Fruit fly (Drosophila melanogaster) whole organism, embryonic: ENCODE data around the gene Tom40.

ENCODE experiments used
- Atf3 ChIP-seq: fragments of 200-800 bp; sonication (Bioruptor generic); optimal IDR thresholded peaks from 3 replicates; lab custom pipeline; 2016; ENCODE audit warnings: missing biosample characterization, missing genetic modification characterization
- Atf6 ChIP-seq: fragments of 200-800 bp; sonication (Bioruptor generic); IDR thresholded peaks from 2 replicates; pipeline ENCODE4 v1.3.6; 2022; ENCODE audit warnings: missing biosample characterization, missing genetic modification characterization
- CG10543 ChIP-seq: fragments of 200-800 bp; sonication (Bioruptor generic); optimal IDR thresholded peaks from 3 replicates; lab custom pipeline; 2017; ENCODE audit warnings: missing biosample characterization, mild to moderate bottlenecking, missing genetic modification characterization, moderate library complexity
- CG11504 ChIP-seq: fragments of 200-800 bp; sonication (Bioruptor generic); optimal IDR thresholded peaks from 3 replicates; lab custom pipeline; 2019; ENCODE audit warnings: missing biosample characterization, mild to moderate bottlenecking, missing genetic modification characterization, moderate library complexity
- CG12391 ChIP-seq: fragments of 200-800 bp; sonication (Bioruptor generic); optimal IDR thresholded peaks from 3 replicates; lab custom pipeline; 2018; ENCODE audit warnings: missing biosample characterization, mild to moderate bottlenecking, missing genetic modification characterization, moderate library complexity
- CG12769 ChIP-seq: fragments of 200-800 bp; sonication (Bioruptor generic); optimal IDR thresholded peaks from 2 replicates; lab custom pipeline; 2019; ENCODE audit warnings: missing biosample characterization, mild to moderate bottlenecking, missing genetic modification characterization, moderate library complexity
- CG14014 ChIP-seq: fragments of 200-800 bp; sonication (Bioruptor generic); IDR thresholded peaks from 2 replicates; pipeline ENCODE4 v1.3.6; 2022; ENCODE audit warnings: missing biosample characterization, missing genetic modification characterization
- CG14441 ChIP-seq: fragments of 200-800 bp; sonication (Bioruptor generic); IDR thresholded peaks from 2 replicates; pipeline ENCODE4 v1.3.6; 2022; ENCODE audit warnings: missing biosample characterization, missing genetic modification characterization
- CG14667 ChIP-seq: fragments of 200-800 bp; sonication (Bioruptor generic); IDR thresholded peaks from 2 replicates; pipeline ENCODE4 v1.3.6; 2022; ENCODE audit warnings: missing biosample characterization, missing genetic modification characterization
- CG15269 ChIP-seq: fragments of 200-800 bp; sonication (Bioruptor generic); optimal IDR thresholded peaks from 2 replicates; lab custom pipeline; 2018; ENCODE audit warnings: missing biosample characterization, mild to moderate bottlenecking, missing genetic modification characterization, moderate library complexity
- CG16863 ChIP-seq: fragments of 200-800 bp; sonication (Bioruptor generic); optimal IDR thresholded peaks from 3 replicates; lab custom pipeline; 2016; ENCODE audit warnings: missing biosample characterization, missing genetic modification characterization
- CG2120 ChIP-seq: fragments of 200-800 bp; sonication (Bioruptor generic); optimal IDR thresholded peaks from 3 replicates; lab custom pipeline; 2016; ENCODE audit warnings: missing biosample characterization, missing genetic modification characterization
- CG32532 ChIP-seq: fragments of 200-800 bp; sonication (Bioruptor generic); IDR thresholded peaks from 2 replicates; pipeline ENCODE4 v1.3.6; 2022; ENCODE audit warnings: missing biosample characterization, missing genetic modification characterization
- CG3847 ChIP-seq: fragments of 200-800 bp; sonication (Bioruptor generic); IDR thresholded peaks from 2 replicates; pipeline ENCODE4 v1.3.6; 2022; ENCODE audit warnings: missing biosample characterization, missing genetic modification characterization
- CG4360 ChIP-seq: fragments of 200-800 bp; sonication (Bioruptor generic); IDR thresholded peaks from 2 replicates; pipeline ENCODE4 v1.3.6; 2022; ENCODE audit warnings: missing biosample characterization, missing genetic modification characterization
- CG4730 ChIP-seq: fragments of 200-800 bp; sonication (Bioruptor generic); IDR thresholded peaks from 2 replicates; pipeline ENCODE4 v1.3.6; 2022; ENCODE audit warnings: missing biosample characterization, missing genetic modification characterization
- CG6654 ChIP-seq: fragments of 200-800 bp; sonication (Bioruptor generic); optimal IDR thresholded peaks from 2 replicates; lab custom pipeline; 2017; ENCODE audit warnings: missing biosample characterization, mild to moderate bottlenecking, missing genetic modification characterization
- CG7271 ChIP-seq: fragments of 200-800 bp; sonication (Bioruptor generic); optimal IDR thresholded peaks from 2 replicates; lab custom pipeline; 2018; ENCODE audit warnings: missing biosample characterization, mild to moderate bottlenecking, missing genetic modification characterization, moderate library complexity
- CG8290 ChIP-seq, 3 experiments: fragments of 200-800 bp; sonication (Bioruptor generic); optimal IDR thresholded peaks; 2 replicates each; lab custom pipeline; 2016 to 2019; ENCODE audit warnings: missing biosample characterization in 3 of 3, missing genetic modification characterization in 3 of 3, mild to moderate bottlenecking in 2 of 3, moderate library complexity in 1 of 3
- Chrac-16 ChIP-seq: fragments of 200-800 bp; sonication (Bioruptor generic); optimal IDR thresholded peaks from 3 replicates; lab custom pipeline; 2016; ENCODE audit warnings: missing biosample characterization, missing genetic modification characterization
- Dad ChIP-seq: fragments of 200-800 bp; sonication (Bioruptor generic); optimal IDR thresholded peaks from 3 replicates; lab custom pipeline; 2016; ENCODE audit warnings: missing biosample characterization, missing genetic modification characterization
- Ets65A ChIP-seq: fragments of 200-800 bp; sonication (Bioruptor generic); peaks from one replicate; lab custom pipeline; 2016; ENCODE audit warnings: missing biosample characterization, missing genetic modification characterization
- Hmx ChIP-seq: fragments of 200-800 bp; sonication (Bioruptor generic); optimal IDR thresholded peaks from 2 replicates; lab custom pipeline; 2016; ENCODE audit warnings: missing biosample characterization, missing genetic modification characterization
- Lhr ChIP-seq: fragments of 200-800 bp; sonication (Bioruptor generic); optimal IDR thresholded peaks from 3 replicates; lab custom pipeline; 2017; ENCODE audit warnings: mild to moderate bottlenecking, missing biosample characterization, missing genetic modification reagents, missing genetic modification characterization
- Mad ChIP-seq: fragments of 200-800 bp; sonication (Bioruptor generic); optimal IDR thresholded peaks from 2 replicates; lab custom pipeline; 2016; ENCODE audit warnings: missing biosample characterization, missing genetic modification characterization
- Oli ChIP-seq: fragments of 200-800 bp; sonication (Bioruptor generic); optimal IDR thresholded peaks from 2 replicates; lab custom pipeline; 2018; ENCODE audit warnings: missing biosample characterization, mild to moderate bottlenecking, missing genetic modification characterization, moderate library complexity
- Opbp ChIP-seq: fragments of 200-800 bp; sonication (Bioruptor generic); IDR thresholded peaks from 3 replicates; pipeline ENCODE4 v1.3.6; 2022; ENCODE audit warnings: missing biosample characterization, missing genetic modification characterization; ENCODE audit not compliant: partially characterized antibody
- Pdp1 ChIP-seq, 2 experiments: fragments of 200-800 bp; sonication (Bioruptor generic); optimal IDR thresholded peaks; 3 replicates each; lab custom pipeline; 2016; ENCODE audit warnings: missing biosample characterization in 2 of 2, missing genetic modification characterization in 2 of 2, mild to moderate bottlenecking in 1 of 2, moderate library complexity in 1 of 2
- Six4 ChIP-seq: fragments of 200-800 bp; sonication (Bioruptor generic); optimal IDR thresholded peaks from 2 replicates; lab custom pipeline; 2016; ENCODE audit warnings: missing biosample characterization, missing genetic modification characterization
- Sox102F ChIP-seq: fragments of 200-800 bp; sonication (Bioruptor generic); optimal IDR thresholded peaks from 2 replicates; lab custom pipeline; 2018; ENCODE audit warnings: missing biosample characterization, mild to moderate bottlenecking, missing genetic modification characterization, moderate library complexity
- Trl ChIP-seq, 3 experiments: fragments of >200 bp in 2 of 3; fragments of 200-800 bp in 1 of 3; sonication (Bioruptor generic) in 1 of 3; optimal IDR thresholded peaks; 2 replicates in 1 of 3; 3 replicates in 2 of 3; lab custom pipeline; 2016 to 2017; ENCODE audit warnings: missing biosample characterization in 1 of 3, missing genetic modification characterization in 1 of 3
- abd-A ChIP-seq: fragments of 200-800 bp; sonication (Bioruptor generic); optimal IDR thresholded peaks from 3 replicates; lab custom pipeline; 2019; ENCODE audit warnings: missing biosample characterization, mild to moderate bottlenecking, missing genetic modification characterization, moderate library complexity
- cato ChIP-seq: fragments of 200-800 bp; sonication (Bioruptor generic); optimal IDR thresholded peaks from 2 replicates; lab custom pipeline; 2016; ENCODE audit warnings: missing biosample characterization, missing genetic modification characterization, borderline replicate concordance
- dmrt99B ChIP-seq: fragments of 200-800 bp; sonication (Bioruptor generic); optimal IDR thresholded peaks from 2 replicates; lab custom pipeline; 2018; ENCODE audit warnings: missing biosample characterization, mild to moderate bottlenecking, missing genetic modification characterization, moderate library complexity
- dysf ChIP-seq: fragments of 200-800 bp; sonication (Bioruptor generic); IDR thresholded peaks from 3 replicates; pipeline ENCODE4 v1.3.6; 2022; ENCODE audit warnings: missing biosample characterization, missing genetic modification characterization
- ems ChIP-seq: fragments of 200-800 bp; sonication (Bioruptor generic); optimal IDR thresholded peaks from 3 replicates; lab custom pipeline; 2016; ENCODE audit warnings: missing biosample characterization, missing genetic modification characterization
- ftz-f1 ChIP-seq: fragments of 200-800 bp; sonication (Bioruptor generic); optimal IDR thresholded peaks from 2 replicates; lab custom pipeline; 2016; ENCODE audit warnings: missing biosample characterization, missing genetic modification characterization
- gem ChIP-seq: fragments of 200-800 bp; sonication (Bioruptor generic); optimal IDR thresholded peaks from 2 replicates; lab custom pipeline; 2019; ENCODE audit warnings: missing biosample characterization, mild to moderate bottlenecking, missing genetic modification characterization, moderate library complexity
- grau ChIP-seq: fragments of 200-800 bp; optimal IDR thresholded peaks from 3 replicates; lab custom pipeline; 2019; ENCODE audit warnings: missing biosample characterization, mild to moderate bottlenecking, missing genetic modification characterization, moderate library complexity
- lab ChIP-seq: fragments of 200-800 bp; sonication (Bioruptor generic); optimal IDR thresholded peaks from 3 replicates; lab custom pipeline; 2017; ENCODE audit warnings: missing biosample characterization, missing genetic modification characterization, mild to moderate bottlenecking, moderate library complexity, missing genetic modification reagents
- luna ChIP-seq: fragments of 200-800 bp; sonication (Bioruptor generic); optimal IDR thresholded peaks from 2 replicates; lab custom pipeline; 2016; ENCODE audit warnings: missing biosample characterization, missing genetic modification characterization
- maf-S ChIP-seq: fragments of 200-800 bp; sonication (Bioruptor generic); optimal IDR thresholded peaks from 2 replicates; lab custom pipeline; 2016; ENCODE audit warnings: missing biosample characterization, missing genetic modification characterization
- pros ChIP-seq: fragments of 200-800 bp; sonication (Bioruptor generic); optimal IDR thresholded peaks from 3 replicates; lab custom pipeline; 2019; ENCODE audit warnings: missing biosample characterization, mild to moderate bottlenecking, missing genetic modification characterization, moderate library complexity
- row ChIP-seq: fragments of 200-800 bp; sonication (Bioruptor generic); IDR thresholded peaks from 3 replicates; pipeline ENCODE4 v1.3.6; 2022; ENCODE audit warnings: missing biosample characterization, missing genetic modification characterization
- sens ChIP-seq: fragments of 200-800 bp; sonication (Bioruptor generic); peaks from one replicate; lab custom pipeline; 2016; ENCODE audit warnings: missing biosample characterization, missing genetic modification characterization
- seq ChIP-seq: fragments of 200-800 bp; sonication (Bioruptor generic); IDR thresholded peaks from 2 replicates; pipeline ENCODE4 v1.3.6; 2022; ENCODE audit warnings: missing biosample characterization, missing genetic modification characterization
- tna ChIP-seq: fragments of 200-800 bp; sonication (Bioruptor generic); IDR thresholded peaks from 2 replicates; pipeline ENCODE4 v1.3.6; 2022; ENCODE audit warnings: missing biosample characterization, missing genetic modification characterization; ENCODE audit not compliant: partially characterized antibody

The Tom40 gene

DNA sequence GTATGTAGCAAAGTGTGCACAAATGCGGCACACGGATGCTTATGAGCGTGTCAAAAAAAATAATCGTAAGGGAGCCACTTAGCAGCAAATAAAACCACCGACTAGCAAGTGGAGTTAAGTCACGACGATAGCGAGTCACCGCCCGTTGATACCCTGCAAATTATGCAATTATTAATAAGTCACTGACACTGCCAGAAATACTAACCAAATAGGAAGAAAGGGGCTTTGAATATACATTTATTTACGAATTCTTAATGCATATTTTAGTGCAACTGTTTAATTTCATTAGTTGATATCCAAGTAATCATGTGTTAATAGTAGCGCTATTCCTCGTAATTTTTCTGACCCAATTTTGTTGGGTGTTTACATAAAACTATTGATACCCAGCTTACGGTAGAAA, 43.3 kb upstream of the Tom40 start (continued):
- TF ChIP-seq Hmx (GFP tag; lab: Kevin White, UChicago) (no peak), Pdp1 (GFP tag; optimal IDR thresholded peaks at IDR 0.05; lab: Kevin White, UChicago) (peak in 1 of 2 experiments; percentile 46), CG15269 (tag; lab: Kevin White, UChicago) (no peak), Mad (GFP tag; lab: Kevin White, UChicago) (no peak), cato (GFP tag; lab: Kevin White, UChicago) (no peak), lab (GFP tag; lab: Kevin White, UChicago) (peak; percentile 21), CG11504 (peak; percentile 26), Opbp (GFP tag; lab: Robert Waterston, UW) (no peak), Sox102F (GFP tag; lab: Kevin White, UChicago) (peak; percentile 29), CG2120 (GFP tag; lab: Kevin White, UChicago) (peak; percentile 6), seq (no peak), CG10543 (GFP tag; lab: Kevin White, UChicago) (no peak), tna (GFP tag; lab: Robert Waterston, UW) (no peak), CG12391 (tag; lab: Kevin White, UChicago) (no peak), maf-S (GFP tag; lab: Kevin White, UChicago) (no peak), Dad (GFP tag; lab: Kevin White, UChicago) (no peak), Oli (peak; percentile 10), CG12769 (peak; percentile 30), Six4 (no peak), pros (GFP tag; lab: Kevin White, UChicago) (no peak), CG6654 (no peak), luna (GFP tag; lab: Kevin White, UChicago) (no peak), dysf (GFP tag; lab: Robert Waterston, UW) (peak; percentile 33; the same call in 1 of the 3 replicates), Ets65A (GFP tag; lab: Kevin White, UChicago) (no peak), CG14441 (GFP tag; lab: Robert Waterston, UW) (0 out of 2 replicates have a peak, but pooled peaks have one; percentile 21), Lhr (GFP tag; lab: Kevin White, UChicago) (no peak), row (GFP tag; lab: Robert Waterston, UW) (peak; percentile 47), CG14014 (GFP tag; lab: Robert Waterston, UW) (no peak), CG32532 (0 out of 2 replicates have a peak, but pooled peaks have one; percentile 12), CG14667 (no peak), ftz-f1 (GFP tag; lab: Kevin White, UChicago) (no peak), Chrac-16 (no peak), Atf6 (GFP tag; lab: Robert Waterston, UW) (0 out of 2 replicates have a peak, but pooled peaks have one; percentile 35), grau (tag; lab: Kevin White, UChicago) (no peak), dmrt99B (peak; percentile 32), CG3847 (GFP tag; lab: Robert Waterston, UW) (no peak), CG7271 (tag; lab: Kevin White, UChicago) (no peak), CG16863 (GFP tag; lab: Kevin White, UChicago) (no peak), gem (tag; lab: Kevin White, UChicago) (peak; percentile 31), CG8290 (GFP tag; optimal IDR thresholded peaks at IDR 0.05; lab: Kevin White, UChicago) (no peak), CG8290 (tag; optimal IDR thresholded peaks at IDR 0.05; lab: Kevin White, UChicago) (no peak)

DNA sequence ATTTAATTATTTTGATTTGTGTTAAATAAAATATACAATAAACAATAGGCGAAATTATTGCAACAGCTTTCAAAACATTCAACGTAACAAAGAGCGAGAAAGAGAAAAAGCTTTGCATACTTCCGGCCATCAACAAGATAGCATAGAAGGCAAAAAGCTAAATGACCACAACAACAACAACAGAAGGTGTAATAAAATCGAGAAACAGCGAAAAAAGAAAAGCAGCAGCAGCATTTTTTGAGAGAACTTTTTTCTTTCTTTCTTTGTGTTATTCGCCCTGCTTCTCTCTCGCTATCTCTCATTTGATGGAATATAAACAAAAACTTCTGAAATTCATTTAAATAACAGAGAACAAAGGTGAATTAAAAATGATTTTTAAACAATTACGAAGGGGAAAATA, 42.5 kb upstream of the Tom40 start:
- TF ChIP-seq sens (peak; percentile 43), ems (no peak), CG4360 (GFP tag; lab: Robert Waterston, UW) (peak; percentile 57; the same call in 1 of the 2 replicates), Atf3 (no peak), abd-A (tag; lab: Kevin White, UChicago) (peak; percentile 5), Trl (optimal IDR thresholded peaks at IDR 0.05; lab: Kevin White, UChicago) (peak in 1 of 2 experiments; percentile 8), Trl (GFP tag; optimal IDR thresholded peaks at IDR 0.05; lab: Kevin White, UChicago) (no peak), CG4730 (GFP tag; lab: Robert Waterston, UW) (no peak)
